Worm (Caenorhabditis elegans) whole organism, early embryonic: ENCODE measurements around the gene ceh-79.

ENCODE experiments used
- B0310.2 ChIP-seq: sonication (generic microtip); optimal IDR thresholded peaks from 2 replicates; lab custom pipeline; 2016; ENCODE audit warnings: mild to moderate bottlenecking, missing genetic modification characterization, missing compliant biosample characterization
- F13C5.2 ChIP-seq: sonication (generic microtip); optimal IDR thresholded peaks from 2 replicates; lab custom pipeline; 2017; ENCODE audit warnings: mild to moderate bottlenecking, missing genetic modification characterization, inconsistent platforms, missing compliant biosample characterization
- aly-1 ChIP-seq: sonication (generic microtip); optimal IDR thresholded peaks from 2 replicates; lab custom pipeline; 2016; ENCODE audit warnings: missing genetic modification characterization, missing compliant biosample characterization
- ama-1 ChIP-seq: fragments of 150-350 bp; optimal IDR thresholded peaks from 2 replicates; lab custom pipeline; 2014
- ceh-13 ChIP-seq: fragments of 200-800 bp; sonication (Bioruptor generic); optimal IDR thresholded peaks from 2 replicates; lab custom pipeline; 2018; ENCODE audit warnings: mild to moderate bottlenecking, missing genetic modification characterization, missing compliant biosample characterization
- ceh-36 ChIP-seq: sonication (generic microtip); optimal IDR thresholded peaks from 2 replicates; lab custom pipeline; 2016; ENCODE audit warnings: missing genetic modification characterization, inconsistent platforms, missing compliant biosample characterization
- ets-7 ChIP-seq: sonication (generic microtip); optimal IDR thresholded peaks from 2 replicates; lab custom pipeline; 2016; ENCODE audit warnings: missing genotype, missing genetic modification characterization, missing compliant biosample characterization
- flt-1 ChIP-seq: fragments of 200-800 bp; sonication (Bioruptor generic); IDR thresholded peaks from 2 replicates; pipeline ENCODE4 v1.3.6; 2022; ENCODE audit warnings: missing genetic modification characterization, missing compliant biosample characterization
- hmbx-1 ChIP-seq: sonication (generic microtip); optimal IDR thresholded peaks from 2 replicates; lab custom pipeline; 2016; ENCODE audit warnings: mild to moderate bottlenecking, missing genetic modification characterization, missing compliant biosample characterization
- hmg-4 ChIP-seq: fragments of 200-800 bp; sonication (Bioruptor generic); optimal IDR thresholded peaks from 2 replicates; lab custom pipeline; 2018; ENCODE audit warnings: mild to moderate bottlenecking, missing genetic modification characterization, missing compliant biosample characterization
- hnd-1 ChIP-seq: sonication (generic microtip); optimal IDR thresholded peaks from 2 replicates; lab custom pipeline; 2016; ENCODE audit warnings: missing genetic modification characterization, missing compliant biosample characterization
- pes-1 ChIP-seq: fragments of 200-800 bp; sonication (Bioruptor generic); IDR thresholded peaks from 2 replicates; pipeline ENCODE4 v1.3.6; 2022; ENCODE audit warnings: missing genetic modification reagents, missing genetic modification characterization, missing compliant biosample characterization
- scrt-1 ChIP-seq: fragments of 200-800 bp; sonication (Bioruptor generic); IDR thresholded peaks from 2 replicates; pipeline ENCODE4 v1.3.6; 2022; ENCODE audit warnings: missing genetic modification characterization, missing compliant biosample characterization
- sea-1 ChIP-seq: fragments of 200-800 bp; sonication (Bioruptor generic); conservative IDR thresholded peaks from 2 replicates; pipeline ENCODE4 v1.3.6; 2022; ENCODE audit warnings: missing genetic modification characterization, missing compliant biosample characterization
- tbx-11 ChIP-seq: fragments of 200-800 bp; sonication (Bioruptor generic); IDR thresholded peaks from 2 replicates; pipeline ENCODE4 v1.3.6; 2022; ENCODE audit warnings: missing genetic modification characterization, missing compliant biosample characterization
- tbx-37 ChIP-seq: fragments of 200-800 bp; sonication (Bioruptor generic); conservative IDR thresholded peaks from 2 replicates; pipeline ENCODE4 v1.3.6; 2022; ENCODE audit warnings: missing genetic modification reagents, missing genetic modification characterization, missing compliant biosample characterization
- tra-4 ChIP-seq: sonication (generic microtip); optimal IDR thresholded peaks from 2 replicates; lab custom pipeline; 2017; ENCODE audit warnings: missing genetic modification characterization, missing compliant biosample characterization

Gene ceh-79

DNA sequence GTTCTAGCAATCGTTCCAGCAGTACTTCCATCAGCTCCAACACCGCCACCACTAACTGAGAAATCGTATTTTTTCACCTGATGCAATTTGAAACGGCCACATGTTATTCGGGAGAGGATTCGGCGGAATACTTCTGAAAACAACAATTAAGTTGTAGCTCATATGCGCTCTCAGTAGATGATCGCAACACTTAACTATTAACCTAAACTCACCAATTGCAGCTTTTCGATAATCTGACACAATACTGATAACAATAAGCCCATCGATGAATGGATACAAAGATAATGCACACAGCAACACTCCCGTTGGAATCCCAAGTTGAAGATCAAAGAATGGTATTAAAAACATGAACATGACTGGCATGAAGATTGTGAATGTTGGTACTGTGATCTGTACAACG lies 36.4 kb downstream of the ceh-79 start:
- no peak for TF ChIP-seq hmg-4 (GFP tag; lab: Kevin White, UChicago)
- TF ChIP-seq pes-1: no peak
- TF ChIP-seq tra-4 (tag; lab: Kevin White, UChicago): no peak
- TF ChIP-seq hnd-1 (tag; lab: Kevin White, UChicago): no peak
- no peak for TF ChIP-seq F13C5.2
- no peak for TF ChIP-seq ceh-36 (tag; lab: Kevin White, UChicago)
- no peak for TF ChIP-seq hmbx-1
- no peak for TF ChIP-seq scrt-1 (GFP tag; lab: Robert Waterston, UW)
- TF ChIP-seq ama-1 (lab: Kevin White, UChicago): no peak
- TF ChIP-seq ceh-13 (GFP tag; lab: Kevin White, UChicago): no peak

DNA sequence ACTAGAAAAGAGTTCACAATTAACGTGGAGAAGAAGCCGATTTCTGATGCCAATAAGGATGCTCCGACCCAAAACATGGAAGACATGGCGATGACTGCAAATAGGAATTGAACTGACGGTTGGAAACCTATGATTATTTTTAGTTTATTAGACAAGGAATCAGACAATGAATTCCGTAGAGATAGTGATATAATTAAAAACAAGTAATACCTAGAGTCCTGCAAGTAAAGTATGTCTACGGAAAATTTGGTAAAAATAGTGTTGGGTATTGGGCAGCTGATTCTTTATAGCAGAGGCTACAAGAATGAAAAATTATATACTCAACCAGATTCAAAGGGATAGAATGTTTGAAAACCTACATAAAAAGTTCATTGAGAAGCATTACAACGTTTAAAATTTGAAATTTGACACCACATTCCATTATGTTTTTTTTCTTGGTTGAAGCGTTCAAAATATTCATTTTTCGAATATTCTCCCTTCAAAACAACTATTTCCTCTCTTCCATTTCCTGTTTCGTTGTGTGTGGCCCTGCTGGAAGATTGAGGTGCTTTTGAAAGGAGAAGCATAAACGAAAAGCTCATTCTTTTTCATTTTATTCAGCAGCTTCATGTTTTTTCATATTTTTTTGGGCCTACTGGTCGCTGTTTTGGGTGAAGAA lies 38.1 kb downstream of the ceh-79 start, which contains the start of the genes str-4 and lgc-48:
Gene str-4, minus strand, starts transcription at position 101 of the 658 bp plus-strand sequence.
Gene lgc-48, plus strand, starts transcription at position 608 of the 658 bp plus-strand sequence.
- TF ChIP-seq hnd-1 (tag; lab: Kevin White, UChicago) (no peak), ets-7 (no peak), scrt-1 (GFP tag; lab: Robert Waterston, UW) (no peak), tra-4 (tag; lab: Kevin White, UChicago) (no peak), aly-1 (tag; lab: Kevin White, UChicago) (no peak), tbx-37 (no peak), hmg-4 (GFP tag; lab: Kevin White, UChicago) (no peak), F13C5.2 (no peak), flt-1 (GFP tag; lab: Robert Waterston, UW) (no peak), B0310.2 (tag; lab: Kevin White, UChicago) (no peak), ama-1 (lab: Kevin White, UChicago) (no peak), pes-1 (no peak), ceh-13 (GFP tag; lab: Kevin White, UChicago) (no peak), ceh-36 (tag; lab: Kevin White, UChicago) (no peak)

DNA sequence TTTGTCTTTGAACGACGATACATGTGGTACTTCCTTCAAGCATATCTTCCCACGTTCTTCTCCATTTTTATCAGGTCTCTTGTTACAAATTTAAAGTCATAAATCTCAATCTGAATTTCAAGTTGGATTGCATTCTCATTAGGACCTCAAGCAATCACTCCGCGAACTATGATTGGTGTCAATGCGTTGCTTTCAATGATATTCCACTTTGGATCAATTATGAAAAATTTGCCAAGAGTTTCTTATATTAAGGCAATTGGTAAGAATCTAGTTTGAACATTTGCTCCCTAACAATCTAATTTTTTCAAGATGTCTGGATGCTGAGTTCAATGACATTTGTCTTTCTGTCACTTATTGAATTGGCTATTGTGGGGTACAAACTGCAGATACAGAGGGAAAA lies 40.6 kb downstream of the ceh-79 start:
- TF ChIP-seq aly-1 (tag; lab: Kevin White, UChicago): no peak
- TF ChIP-seq sea-1 (GFP tag; lab: Robert Waterston, UW): no peak
- no peak for TF ChIP-seq B0310.2 (tag; lab: Kevin White, UChicago)
- TF ChIP-seq ceh-13 (GFP tag; lab: Kevin White, UChicago): no peak
- no peak for TF ChIP-seq hnd-1 (tag; lab: Kevin White, UChicago)
- TF ChIP-seq tra-4 (tag; lab: Kevin White, UChicago): no peak
- TF ChIP-seq scrt-1 (GFP tag; lab: Robert Waterston, UW): no peak
- no peak for TF ChIP-seq ceh-36 (tag; lab: Kevin White, UChicago)
- TF ChIP-seq hmg-4 (GFP tag; lab: Kevin White, UChicago): no peak
- no peak for TF ChIP-seq tbx-37
- TF ChIP-seq flt-1 (GFP tag; lab: Robert Waterston, UW): no peak
- no peak for TF ChIP-seq pes-1
- TF ChIP-seq ets-7: no peak
- TF ChIP-seq F13C5.2: no peak
- TF ChIP-seq hmbx-1: no peak
- no peak for TF ChIP-seq tbx-11 (GFP tag; lab: Robert Waterston, UW)
- no peak for TF ChIP-seq ama-1 (lab: Kevin White, UChicago)

DNA sequence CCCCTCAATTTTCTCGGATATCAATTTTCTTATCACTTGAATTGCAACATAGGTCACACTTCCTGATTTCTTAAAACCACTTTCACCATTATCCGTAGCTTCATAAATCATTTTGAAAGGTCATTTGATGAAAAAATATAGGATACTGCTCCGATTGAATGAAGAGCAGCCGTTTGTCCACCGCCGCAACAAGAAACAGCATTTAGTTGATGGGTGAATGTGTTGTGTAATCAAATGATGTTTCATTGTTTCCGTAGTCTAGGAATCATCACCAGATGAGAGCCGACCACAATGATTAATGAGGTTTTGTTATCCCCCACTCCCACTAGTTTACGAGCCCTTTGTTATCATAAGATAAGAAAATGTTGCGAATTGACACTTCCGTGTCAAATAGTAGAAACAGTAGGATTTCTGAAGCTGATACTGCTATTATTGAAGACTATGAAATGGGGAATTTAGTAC lies 44.3 kb downstream of the ceh-79 start, which contains the start of gene twk-43:
Gene twk-43, plus strand, starts transcription at position 412 of the 462 bp plus-strand sequence.
- TF ChIP-seq hmg-4 (GFP tag; lab: Kevin White, UChicago) (no peak), sea-1 (GFP tag; lab: Robert Waterston, UW) (no peak), hmbx-1 (no peak), ets-7 (no peak), ceh-13 (GFP tag; lab: Kevin White, UChicago) (no peak), B0310.2 (tag; lab: Kevin White, UChicago) (no peak), flt-1 (GFP tag; lab: Robert Waterston, UW) (no peak), tbx-37 (no peak), aly-1 (tag; lab: Kevin White, UChicago) (no peak), scrt-1 (GFP tag; lab: Robert Waterston, UW) (no peak), ceh-36 (tag; lab: Kevin White, UChicago) (no peak), ama-1 (lab: Kevin White, UChicago) (no peak), tra-4 (tag; lab: Kevin White, UChicago) (no peak), hnd-1 (tag; lab: Kevin White, UChicago) (no peak), pes-1 (no peak)

DNA sequence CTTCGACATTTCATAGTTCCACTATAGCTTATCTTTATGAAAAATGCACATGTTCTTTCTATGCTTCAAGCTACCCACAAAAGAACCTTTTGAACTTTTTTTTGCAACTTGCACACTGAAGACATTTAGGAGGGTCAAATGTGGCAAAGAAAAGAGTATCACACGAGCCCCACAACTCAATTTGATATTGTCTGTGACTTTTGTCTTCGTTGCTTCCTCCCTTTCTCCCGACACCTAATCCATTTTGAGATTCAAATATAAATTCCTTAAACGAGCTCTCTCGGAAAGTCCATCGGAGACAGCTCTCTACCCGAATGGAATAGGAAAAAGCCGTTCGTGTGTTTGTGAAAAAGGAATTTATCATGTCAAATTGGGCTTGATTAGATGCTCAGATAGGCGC lies 48.7 kb downstream of the ceh-79 start:
- TF ChIP-seq scrt-1 (GFP tag; lab: Robert Waterston, UW): no peak

DNA sequence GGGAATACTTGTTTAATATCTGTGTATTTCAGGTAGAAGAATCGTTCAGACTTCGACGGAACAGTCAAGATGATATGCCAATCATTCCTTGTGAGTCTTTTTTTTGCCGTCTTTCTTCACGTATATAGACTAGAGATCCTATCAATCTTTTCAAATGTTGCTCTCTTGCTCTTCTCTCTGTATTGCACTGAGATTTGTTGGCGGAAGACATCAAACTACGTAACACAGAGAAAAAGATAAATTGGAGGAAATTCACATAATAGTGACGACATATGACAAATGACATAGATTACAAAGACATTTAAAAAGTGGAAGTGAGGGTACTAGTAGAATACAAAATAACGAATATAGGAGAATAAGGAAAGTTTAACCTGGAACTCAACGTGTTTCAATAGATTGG lies 50.1 kb downstream of the ceh-79 start:
- TF ChIP-seq hnd-1 (tag; lab: Kevin White, UChicago) (no peak), tbx-37 (no peak), ceh-36 (tag; lab: Kevin White, UChicago) (no peak), scrt-1 (GFP tag; lab: Robert Waterston, UW) (no peak), B0310.2 (tag; lab: Kevin White, UChicago) (no peak), pes-1 (no peak), sea-1 (GFP tag; lab: Robert Waterston, UW) (no peak), F13C5.2 (no peak)

DNA sequence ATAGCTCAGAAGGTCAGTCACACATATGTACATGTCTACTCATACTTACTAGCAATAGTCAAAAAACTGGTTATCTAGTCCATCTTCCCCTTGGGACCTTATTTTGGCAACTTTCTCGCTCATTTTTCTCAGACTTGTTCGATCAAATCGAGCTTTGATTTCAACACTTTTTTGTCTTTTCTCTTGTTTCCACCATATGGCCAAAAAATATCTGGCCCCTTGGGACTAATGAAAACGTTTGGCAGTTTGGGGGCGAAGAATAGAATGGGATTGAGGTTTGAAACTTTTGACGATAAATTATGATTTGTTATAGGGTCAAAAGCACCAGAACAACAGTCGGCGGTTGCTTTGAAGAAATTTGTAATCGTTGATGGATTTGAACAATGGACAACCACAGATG lies 50.8 kb downstream of the ceh-79 start:
- TF ChIP-seq B0310.2 (tag; lab: Kevin White, UChicago) (no peak), ceh-36 (tag; lab: Kevin White, UChicago) (no peak), tbx-11 (GFP tag; lab: Robert Waterston, UW) (no peak), tbx-37 (no peak), hmbx-1 (no peak), flt-1 (GFP tag; lab: Robert Waterston, UW) (no peak), hnd-1 (tag; lab: Kevin White, UChicago) (no peak), ama-1 (lab: Kevin White, UChicago) (no peak)
